Worm (Caenorhabditis elegans): Measurements from ENCODE around the gene R11D1.10.

DNA sequence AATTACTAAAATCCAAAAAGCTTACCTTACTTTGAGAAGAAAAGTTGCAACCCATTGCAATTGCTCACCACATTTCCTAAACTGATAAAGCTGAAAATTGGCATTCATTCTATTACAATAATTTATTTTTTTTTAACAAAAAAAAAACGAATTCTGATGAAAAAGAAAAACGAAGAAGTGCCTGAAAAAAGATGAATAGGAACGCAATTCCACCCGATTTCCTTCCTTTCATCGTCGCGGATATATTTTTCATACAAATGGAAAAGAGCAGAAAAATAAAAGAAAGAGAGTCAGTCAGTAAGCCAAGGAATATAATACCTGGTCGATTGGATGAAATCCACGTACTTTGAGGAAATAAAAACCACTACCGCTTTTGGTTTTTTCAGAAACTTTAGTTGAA is 25.5 kb downstream of the R11D1.10 start, which contains the start of gene gpa-13:
- TF ChIP-seq aly-2 (tag; optimal IDR thresholded peaks at IDR 0.05) (no peak), elt-3 (tag; optimal IDR thresholded peaks at IDR 0.05) (no peak), nhr-25 (tag; optimal IDR thresholded peaks at IDR 0.05) (no peak), nhr-12 (tag; optimal IDR thresholded peaks at IDR 0.05) (no peak), skn-1 (tag; optimal IDR thresholded peaks at IDR 0.05) (no peak), lsy-2 (tag; optimal IDR thresholded peaks at IDR 0.05) (no peak), mdl-1 (tag; optimal IDR thresholded peaks at IDR 0.05) (no peak), Y55F3AM.14 (GFP tag; optimal IDR thresholded peaks at IDR 0.05) (no peak), R02D3.7 (tag; optimal IDR thresholded peaks at IDR 0.05) (no peak)
